Fruit fly (Drosophila melanogaster) whole organism, pupa: ENCODE measurements around the gene CG42467.

Experiments used
- CG13204 ChIP-seq: fragments of 200-800 bp; sonication (Bioruptor generic); optimal IDR thresholded peaks from 2 replicates; lab custom pipeline; 2018; ENCODE audit warnings: missing biosample characterization, mild to moderate bottlenecking, missing genetic modification characterization, moderate library complexity
- CG17806 ChIP-seq: fragments of 200-800 bp; sonication (Bioruptor generic); optimal IDR thresholded peaks from 2 replicates; lab custom pipeline; 2018; ENCODE audit warnings: missing biosample characterization, mild to moderate bottlenecking, missing genetic modification characterization, moderate library complexity
- CG32121 ChIP-seq: fragments of 200-800 bp; sonication (Bioruptor generic); IDR thresholded peaks from 2 replicates; pipeline ENCODE4 v1.3.6; 2022; ENCODE audit warnings: missing biosample characterization, missing genetic modification characterization
- CG34367 ChIP-seq: fragments of 200-800 bp; sonication (Bioruptor generic); optimal IDR thresholded peaks from 2 replicates; lab custom pipeline; 2018; ENCODE audit warnings: missing biosample characterization, mild to moderate bottlenecking, missing genetic modification characterization
- CG4496 ChIP-seq: fragments of 200-800 bp; sonication (Bioruptor generic); IDR thresholded peaks from 3 replicates; pipeline ENCODE4 v1.3.6; 2022; ENCODE audit warnings: missing biosample characterization, missing genetic modification characterization
- CG8301 ChIP-seq: fragments of 200-800 bp; sonication (Bioruptor generic); optimal IDR thresholded peaks from 2 replicates; lab custom pipeline; 2018; ENCODE audit warnings: missing biosample characterization, mild to moderate bottlenecking, missing genetic modification characterization
- CG9948 ChIP-seq: fragments of 200-800 bp; sonication (Bioruptor generic); optimal IDR thresholded peaks from 2 replicates; lab custom pipeline; 2018; ENCODE audit warnings: missing biosample characterization, mild to moderate bottlenecking, missing genetic modification characterization, moderate library complexity
- D1 ChIP-seq: fragments of 200-800 bp; sonication (Bioruptor generic); optimal IDR thresholded peaks from 2 replicates; lab custom pipeline; 2018; ENCODE audit warnings: missing biosample characterization, mild to moderate bottlenecking, missing genetic modification characterization, moderate library complexity
- EcR ChIP-seq: fragments of 200-800 bp; sonication (Bioruptor generic); optimal IDR thresholded peaks from 3 replicates; lab custom pipeline; 2019; ENCODE audit warnings: missing biosample characterization, missing genetic modification characterization, mild to moderate bottlenecking, moderate library complexity, missing genetic modification reagents
- Pif1B ChIP-seq: fragments of 200-800 bp; sonication (Bioruptor generic); optimal IDR thresholded peaks from 3 replicates; lab custom pipeline; 2016; ENCODE audit warnings: missing biosample characterization, missing genetic modification characterization
- Snoo ChIP-seq: fragments of 200-800 bp; sonication (Bioruptor generic); optimal IDR thresholded peaks from 3 replicates; lab custom pipeline; 2017; ENCODE audit warnings: missing biosample characterization, mild to moderate bottlenecking, missing genetic modification characterization, inconsistent platforms
- fd96Ca ChIP-seq: fragments of 200-800 bp; sonication (Bioruptor generic); IDR thresholded peaks from 3 replicates; pipeline ENCODE4 v1.3.6; 2022; ENCODE audit warnings: missing biosample characterization, missing genetic modification characterization
- gl ChIP-seq: fragments of 200-800 bp; sonication (Bioruptor generic); optimal IDR thresholded peaks from 2 replicates; lab custom pipeline; 2018; ENCODE audit warnings: missing biosample characterization, mild to moderate bottlenecking, missing genetic modification characterization

- TF ChIP-seq CG34367 (no peak), CG8301 (no peak), gl (tag; lab: Kevin White, UChicago) (no peak), Snoo (tag; lab: Kevin White, UChicago) (no peak), fd96Ca (GFP tag; lab: Robert Waterston, UW) (no peak), EcR (no peak), CG13204 (GFP tag; lab: Kevin White, UChicago) (no peak), CG9948 (tag; lab: Kevin White, UChicago) (no peak), CG17806 (no peak), Pif1B (GFP tag; lab: Kevin White, UChicago) (no peak), CG4496 (GFP tag; lab: Robert Waterston, UW) (no peak), CG32121 (GFP tag; lab: Robert Waterston, UW) (no peak), D1 (tag; lab: Kevin White, UChicago) (no peak)
Measured at dm6 chr2L:3670481-3670880, 30.6 kb upstream of the CG42467 start, which contains the start of gene Sfp24Bc.
